Worm (Caenorhabditis elegans): Measurements from ENCODE around the gene srx-90.

DNA sequence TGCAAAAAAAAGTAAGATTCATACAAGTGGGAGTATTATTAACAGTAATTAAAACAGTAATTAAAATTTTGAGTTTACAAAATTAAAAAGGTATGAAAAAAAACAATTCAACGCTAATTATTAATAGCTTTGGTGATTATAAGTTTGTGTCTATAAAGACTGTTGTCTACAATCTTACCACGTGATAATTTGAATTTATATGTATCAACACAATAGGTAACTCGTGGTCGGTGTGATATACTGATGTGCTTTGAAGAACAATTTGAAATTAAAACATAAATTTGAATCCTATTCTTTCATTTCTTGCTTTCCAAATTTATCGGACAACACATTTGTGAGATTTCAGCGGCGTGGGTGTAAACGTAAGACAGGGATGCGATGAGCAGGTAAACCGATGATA, 46.9 kb downstream of the srx-90 start:
- TF ChIP-seq him-1 (tag; optimal IDR thresholded peaks at IDR 0.05) = no peak
- no peak for TF ChIP-seq dao-5 (tag; optimal IDR thresholded peaks at IDR 0.05)
